Worm (Caenorhabditis elegans) whole organism, L1 larva: ENCODE results near the gene nhr-214.

Experiments used
- aha-1 ChIP-seq: fragments of 150-350 bp; optimal IDR thresholded peaks from 2 replicates; lab custom pipeline; 2014; ENCODE audit warnings: missing biosample characterization, missing genetic modification characterization
- lsy-2 ChIP-seq, 2 experiments: fragments of 150-350 bp; optimal IDR thresholded peaks; 2 replicates each; lab custom pipeline; 2014; ENCODE audit warnings: missing biosample characterization in 2 of 2, missing genetic modification characterization in 2 of 2
- nhr-47 ChIP-seq: sonication (generic microtip); optimal IDR thresholded peaks from 2 replicates; lab custom pipeline; 2016; ENCODE audit warnings: mild to moderate bottlenecking, missing genetic modification characterization, moderate library complexity, missing compliant biosample characterization

DNA sequence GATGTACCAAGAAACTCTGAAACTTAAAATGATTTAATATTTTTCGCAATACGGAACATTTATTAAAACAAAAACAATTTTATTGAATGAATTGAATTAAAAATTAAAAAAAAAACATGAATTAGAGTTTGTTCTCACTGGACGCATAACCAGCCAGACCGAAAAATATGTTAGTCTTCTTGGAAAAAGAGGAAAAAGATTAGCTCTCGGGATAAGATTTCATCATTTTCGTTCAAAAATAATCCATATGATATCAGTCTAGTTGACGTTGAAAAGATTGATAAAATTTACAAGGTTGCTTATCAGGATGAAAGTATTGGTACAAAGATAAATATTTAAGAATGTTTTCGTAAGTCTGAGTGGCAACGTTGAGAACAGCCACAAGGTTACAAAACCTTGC is 1.4 kb downstream of the nhr-214 start, which contains the start of gene nhr-26:
- TF ChIP-seq nhr-47 (tag; lab: Kevin White, UChicago), result peak; percentile 32
- no peak for TF ChIP-seq aha-1 (tag; lab: Kevin White, UChicago)
- TF ChIP-seq lsy-2 (tag; optimal IDR thresholded peaks at IDR 0.05; lab: Kevin White, UChicago), result no peak
